Worm (Caenorhabditis elegans) whole organism, young adult: Measurements from ENCODE around the gene F31B9.3.

Experiments
- attf-3 ChIP-seq: fragments of 200-800 bp; sonication (Bioruptor generic); conservative IDR thresholded peaks from 2 replicates; pipeline ENCODE4 v1.3.6; 2022; ENCODE audit warnings: missing genetic modification reagents, missing genetic modification characterization, missing compliant biosample characterization
- bed-2 ChIP-seq: fragments of 200-800 bp; sonication (Bioruptor generic); IDR thresholded peaks from 2 replicates; pipeline ENCODE4 v1.3.6; 2022; ENCODE audit warnings: missing genetic modification reagents, missing genetic modification characterization, missing compliant biosample characterization
- hsf-1 ChIP-seq: fragments of 200-800 bp; sonication (Bioruptor generic); IDR thresholded peaks from 2 replicates; pipeline ENCODE4 v1.3.6; 2022; ENCODE audit warnings: missing genetic modification reagents, missing genetic modification characterization, missing compliant biosample characterization
- lin-54 ChIP-seq: fragments of 200-800 bp; sonication (Bioruptor generic); optimal IDR thresholded peaks from 2 replicates; lab custom pipeline; 2018; ENCODE audit warnings: mild to moderate bottlenecking, missing genetic modification characterization, missing compliant biosample characterization
- madf-8 ChIP-seq: fragments of 200-800 bp; sonication (Bioruptor generic); conservative IDR thresholded peaks from 2 replicates; pipeline ENCODE4 v1.3.6; 2022; ENCODE audit warnings: missing genetic modification reagents, missing genetic modification characterization, missing compliant biosample characterization
- unc-62 ChIP-seq: fragments of 150-350 bp; optimal IDR thresholded peaks from 2 replicates; lab custom pipeline; 2014; ENCODE audit warnings: missing biosample characterization, missing genetic modification reagents, missing genetic modification characterization
- ztf-18 ChIP-seq: sonication (generic microtip); optimal IDR thresholded peaks from 2 replicates; lab custom pipeline; 2016; ENCODE audit warnings: missing genotype, mild to moderate bottlenecking, missing genetic modification characterization, missing compliant biosample characterization
- ztf-22 ChIP-seq: fragments of 200-800 bp; sonication (Bioruptor generic); optimal IDR thresholded peaks from 2 replicates; lab custom pipeline; 2018; ENCODE audit warnings: mild to moderate bottlenecking, missing genetic modification characterization, moderate library complexity, missing compliant biosample characterization

DNA sequence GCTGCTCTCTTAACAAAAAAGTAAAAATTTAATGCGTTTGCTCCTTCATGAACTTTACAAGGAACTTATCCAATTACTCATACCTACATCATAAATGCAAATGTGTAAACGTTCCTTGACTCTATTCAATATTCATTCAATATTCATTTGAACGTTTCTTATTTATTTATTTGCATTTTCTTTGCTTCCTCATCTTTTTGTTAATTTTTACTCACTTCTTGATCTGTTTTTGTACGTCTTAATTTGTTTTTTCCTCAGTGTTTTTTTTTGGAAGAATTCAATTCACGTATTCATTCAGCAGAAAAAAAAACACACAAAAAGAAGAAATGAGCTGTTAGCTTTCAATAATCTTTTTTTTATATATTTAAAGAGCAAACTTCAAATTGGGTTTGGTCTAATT is 20.7 kb upstream of the F31B9.3 start:
- no peak for TF ChIP-seq bed-2
- no peak for TF ChIP-seq unc-62 (GFP tag; lab: Kevin White, UChicago)
- no peak for TF ChIP-seq madf-8 (GFP tag; lab: Robert Waterston, UW)
- TF ChIP-seq hsf-1 (GFP tag; lab: Robert Waterston, UW): no peak
- TF ChIP-seq lin-54: no peak
- no peak for TF ChIP-seq ztf-18 (tag; lab: Kevin White, UChicago)
- TF ChIP-seq attf-3: no peak
- no peak for TF ChIP-seq ztf-22 (GFP tag; lab: Kevin White, UChicago)
